Fruit fly (Drosophila melanogaster) whole organism, embryonic: ENCODE results near the gene Utx.
A peak's percentile ranks its signal among the peaks of the same experiment; 100 is the strongest.

ENCODE experiments used
- Atf-2 ChIP-seq: fragments of 200-800 bp; sonication (Bioruptor generic); optimal IDR thresholded peaks from 2 replicates; lab custom pipeline; 2016; ENCODE audit warnings: missing biosample characterization, missing genetic modification characterization
- BEAF-32 ChIP-seq: fragments of 200-800 bp; sonication (Bioruptor generic); optimal IDR thresholded peaks from 3 replicates; lab custom pipeline; 2017; ENCODE audit warnings: missing biosample characterization, missing genetic modification characterization, mild to moderate bottlenecking, moderate library complexity, missing genetic modification reagents
- CG10209 ChIP-seq: fragments of 200-800 bp; sonication (Bioruptor generic); optimal IDR thresholded peaks from 3 replicates; lab custom pipeline; 2017; ENCODE audit warnings: missing biosample characterization, mild to moderate bottlenecking, missing genetic modification characterization, missing genetic modification reagents
- CG11560 ChIP-seq: fragments of 200-800 bp; sonication (Bioruptor generic); IDR thresholded peaks from 3 replicates; pipeline ENCODE4 v1.3.6; 2022; ENCODE audit warnings: missing biosample characterization, missing genetic modification characterization
- CG11696 ChIP-seq: fragments of 200-800 bp; sonication (Bioruptor generic); IDR thresholded peaks from 2 replicates; pipeline ENCODE4 v1.3.6; 2022; ENCODE audit warnings: missing biosample characterization, missing genetic modification characterization
- CG12071 ChIP-seq: fragments of 200-800 bp; sonication (Bioruptor generic); optimal IDR thresholded peaks from 3 replicates; lab custom pipeline; 2018; ENCODE audit warnings: missing biosample characterization, mild to moderate bottlenecking, missing genetic modification characterization
- CG12299 ChIP-seq: fragments of 200-800 bp; sonication (Bioruptor generic); optimal IDR thresholded peaks from 2 replicates; lab custom pipeline; 2018; ENCODE audit warnings: missing biosample characterization, mild to moderate bottlenecking, missing genetic modification characterization
- CG12744 ChIP-seq: fragments of 200-800 bp; sonication (Bioruptor generic); optimal IDR thresholded peaks from 2 replicates; lab custom pipeline; 2016; ENCODE audit warnings: missing biosample characterization, missing genetic modification characterization
- CG13123 ChIP-seq: fragments of 200-800 bp; sonication (Bioruptor generic); optimal IDR thresholded peaks from 2 replicates; lab custom pipeline; 2016; ENCODE audit warnings: missing biosample characterization, missing genetic modification characterization
- CG14441 ChIP-seq: fragments of 200-800 bp; sonication (Bioruptor generic); IDR thresholded peaks from 2 replicates; pipeline ENCODE4 v1.3.6; 2022; ENCODE audit warnings: missing biosample characterization, missing genetic modification characterization
- CG15696 ChIP-seq: fragments of 200-800 bp; sonication (Bioruptor generic); optimal IDR thresholded peaks from 2 replicates; lab custom pipeline; 2019; ENCODE audit warnings: missing biosample characterization, mild to moderate bottlenecking, missing genetic modification characterization, moderate library complexity
- CG17802 ChIP-seq: fragments of 200-800 bp; sonication (Bioruptor generic); optimal IDR thresholded peaks from 2 replicates; lab custom pipeline; 2018; ENCODE audit warnings: missing biosample characterization, mild to moderate bottlenecking, missing genetic modification characterization, moderate library complexity
- CG2116 ChIP-seq: fragments of 200-800 bp; sonication (Bioruptor generic); optimal IDR thresholded peaks from 3 replicates; lab custom pipeline; 2018; ENCODE audit warnings: missing biosample characterization, mild to moderate bottlenecking, missing genetic modification characterization
- CG2678 ChIP-seq: fragments of 200-800 bp; sonication (Bioruptor generic); optimal IDR thresholded peaks from 3 replicates; lab custom pipeline; 2019; ENCODE audit warnings: missing biosample characterization, mild to moderate bottlenecking, missing genetic modification characterization, moderate library complexity
- CG2875 ChIP-seq: fragments of 200-800 bp; sonication (Bioruptor generic); optimal IDR thresholded peaks from 2 replicates; lab custom pipeline; 2017; ENCODE audit warnings: missing biosample characterization, mild to moderate bottlenecking, missing genetic modification characterization, missing genetic modification reagents
- CG3281 ChIP-seq: fragments of 200-800 bp; sonication (Bioruptor generic); optimal IDR thresholded peaks from 3 replicates; lab custom pipeline; 2017; ENCODE audit warnings: missing biosample characterization, mild to moderate bottlenecking, missing genetic modification characterization
- CG3838 ChIP-seq: fragments of 200-800 bp; sonication (Bioruptor generic); optimal IDR thresholded peaks from 3 replicates; lab custom pipeline; 2016; ENCODE audit warnings: missing biosample characterization, missing genetic modification characterization
- CG42726 ChIP-seq: fragments of 200-800 bp; sonication (Bioruptor generic); IDR thresholded peaks from 2 replicates; pipeline ENCODE4 v1.3.6; 2022; ENCODE audit warnings: missing biosample characterization, missing genetic modification characterization; ENCODE audit not compliant: partially characterized antibody
- CG4282 ChIP-seq: fragments of 200-800 bp; sonication (Bioruptor generic); optimal IDR thresholded peaks from 2 replicates; lab custom pipeline; 2016; ENCODE audit warnings: missing biosample characterization, missing genetic modification characterization
- CG4328 ChIP-seq: fragments of 200-800 bp; sonication (Bioruptor generic); optimal IDR thresholded peaks from 3 replicates; lab custom pipeline; 2017; ENCODE audit warnings: missing biosample characterization, missing genetic modification reagents, missing genetic modification characterization
- CG5953 ChIP-seq: fragments of 200-800 bp; sonication (Bioruptor generic); IDR thresholded peaks from 2 replicates; pipeline ENCODE4 v1.3.6; 2022; ENCODE audit warnings: missing biosample characterization, missing genetic modification characterization
- CG6689 ChIP-seq: fragments of 200-800 bp; sonication (Bioruptor generic); IDR thresholded peaks from 2 replicates; pipeline ENCODE4 v1.3.6; 2022; ENCODE audit warnings: missing biosample characterization, missing genetic modification characterization
- CG6854 ChIP-seq: fragments of 200-800 bp; sonication (Bioruptor generic); optimal IDR thresholded peaks from 3 replicates; lab custom pipeline; 2017; ENCODE audit warnings: missing biosample characterization, mild to moderate bottlenecking, missing genetic modification characterization
- CG7271 ChIP-seq: fragments of 200-800 bp; sonication (Bioruptor generic); optimal IDR thresholded peaks from 2 replicates; lab custom pipeline; 2018; ENCODE audit warnings: missing biosample characterization, mild to moderate bottlenecking, missing genetic modification characterization, moderate library complexity
- CG8359 ChIP-seq: fragments of 200-800 bp; sonication (Bioruptor generic); optimal IDR thresholded peaks from 2 replicates; lab custom pipeline; 2017; ENCODE audit warnings: missing biosample characterization, mild to moderate bottlenecking, missing genetic modification characterization, borderline replicate concordance
- CG8478 ChIP-seq: fragments of >200 bp; optimal IDR thresholded peaks from 2 replicates; lab custom pipeline; 2018
- Camta ChIP-seq: fragments of 200-800 bp; sonication (Bioruptor generic); optimal IDR thresholded peaks from 2 replicates; lab custom pipeline; 2016; ENCODE audit warnings: missing biosample characterization, missing genetic modification characterization
- CoRest ChIP-seq: fragments of 200-800 bp; sonication (Bioruptor generic); optimal IDR thresholded peaks from 3 replicates; lab custom pipeline; 2018; ENCODE audit warnings: missing biosample characterization, mild to moderate bottlenecking, missing genetic modification characterization, moderate library complexity
- Dll ChIP-seq: fragments of 200-800 bp; sonication (Bioruptor generic); IDR thresholded peaks from 4 replicates; pipeline ENCODE4 v1.3.6; 2022; ENCODE audit warnings: missing biosample characterization, missing genetic modification characterization; ENCODE audit not compliant: partially characterized antibody
- Fer3 ChIP-seq: fragments of 200-800 bp; sonication (Bioruptor generic); optimal IDR thresholded peaks from 2 replicates; lab custom pipeline; 2018; ENCODE audit warnings: missing biosample characterization, mild to moderate bottlenecking, missing genetic modification characterization, moderate library complexity
- MESR4 ChIP-seq: fragments of 200-800 bp; sonication (Bioruptor generic); optimal IDR thresholded peaks from 2 replicates; lab custom pipeline; 2018; ENCODE audit warnings: missing biosample characterization, mild to moderate bottlenecking, missing genetic modification characterization, moderate library complexity
- Mes4 ChIP-seq: fragments of 200-800 bp; sonication (Bioruptor generic); optimal IDR thresholded peaks from 2 replicates; lab custom pipeline; 2016; ENCODE audit warnings: missing biosample characterization, missing genetic modification characterization
- NfI ChIP-seq: fragments of 200-800 bp; sonication (Bioruptor generic); optimal IDR thresholded peaks from 3 replicates; lab custom pipeline; 2018; ENCODE audit warnings: missing biosample characterization, mild to moderate bottlenecking, missing genetic modification characterization, moderate library complexity
- Side ChIP-seq: fragments of 200-800 bp; sonication (Bioruptor generic); optimal IDR thresholded peaks from 2 replicates; lab custom pipeline; 2016; ENCODE audit warnings: missing biosample characterization, missing genetic modification characterization
- ase ChIP-seq: fragments of 200-800 bp; sonication (Bioruptor generic); IDR thresholded peaks from 3 replicates; pipeline ENCODE4 v1.3.6; 2022; ENCODE audit warnings: missing biosample characterization, missing genetic modification characterization
- ato ChIP-seq: fragments of 200-800 bp; sonication (Bioruptor generic); IDR thresholded peaks from 2 replicates; pipeline ENCODE4 v1.3.6; 2022; ENCODE audit warnings: missing biosample characterization, missing genetic modification characterization; ENCODE audit not compliant: partially characterized antibody
- az2 ChIP-seq: fragments of 200-800 bp; sonication (Bioruptor generic); optimal IDR thresholded peaks from 3 replicates; lab custom pipeline; 2016; ENCODE audit warnings: missing biosample characterization, missing genetic modification characterization
- bigmax ChIP-seq: fragments of 200-800 bp; sonication (Bioruptor generic); optimal IDR thresholded peaks from 2 replicates; lab custom pipeline; 2018; ENCODE audit warnings: missing biosample characterization, mild to moderate bottlenecking, missing genetic modification characterization
- bowl ChIP-seq: fragments of 200-800 bp; sonication (Bioruptor generic); IDR thresholded peaks from 2 replicates; pipeline ENCODE4 v1.3.6; 2022; ENCODE audit warnings: missing biosample characterization, missing genetic modification characterization
- dimm ChIP-seq: fragments of 200-800 bp; sonication (Bioruptor generic); IDR thresholded peaks from 2 replicates; pipeline ENCODE4 v1.3.6; 2022; ENCODE audit warnings: missing biosample characterization, missing genetic modification characterization
- disco-r ChIP-seq: fragments of 200-800 bp; sonication (Bioruptor generic); optimal IDR thresholded peaks from 2 replicates; lab custom pipeline; 2016; ENCODE audit warnings: missing biosample characterization, missing genetic modification characterization
- dmrt11E ChIP-seq: fragments of 200-800 bp; sonication (Bioruptor generic); optimal IDR thresholded peaks from 3 replicates; lab custom pipeline; 2018; ENCODE audit warnings: missing biosample characterization, mild to moderate bottlenecking, missing genetic modification characterization, moderate library complexity
- gce ChIP-seq: fragments of 200-800 bp; sonication (Bioruptor generic); IDR thresholded peaks from 3 replicates; pipeline ENCODE4 v1.3.6; 2022; ENCODE audit warnings: missing biosample characterization, missing genetic modification characterization
- ind ChIP-seq: fragments of 200-800 bp; sonication (Bioruptor generic); optimal IDR thresholded peaks from 3 replicates; lab custom pipeline; 2016; ENCODE audit warnings: missing biosample characterization, missing genetic modification characterization
- kah ChIP-seq: fragments of 200-800 bp; sonication (Bioruptor generic); optimal IDR thresholded peaks from 2 replicates; lab custom pipeline; 2018; ENCODE audit warnings: missing biosample characterization, mild to moderate bottlenecking, missing genetic modification characterization
- ken ChIP-seq: fragments of 200-800 bp; sonication (Bioruptor generic); IDR thresholded peaks from 3 replicates; pipeline ENCODE4 v1.3.6; 2022; ENCODE audit warnings: missing biosample characterization, missing genetic modification characterization
- lilli ChIP-seq: fragments of 200-800 bp; sonication (Bioruptor generic); optimal IDR thresholded peaks from 3 replicates; lab custom pipeline; 2016; ENCODE audit warnings: missing biosample characterization, missing genetic modification characterization
- org-1 ChIP-seq: fragments of 200-800 bp; sonication (Bioruptor generic); optimal IDR thresholded peaks from 2 replicates; lab custom pipeline; 2017; ENCODE audit warnings: missing biosample characterization, missing genetic modification characterization
- otp ChIP-seq: fragments of 200-800 bp; sonication (Bioruptor generic); IDR thresholded peaks from 3 replicates; pipeline ENCODE4, ENCODE4 v1.3.6; 2022; ENCODE audit warnings: missing biosample characterization, missing genetic modification characterization
- sens ChIP-seq: fragments of 200-800 bp; sonication (Bioruptor generic); peaks from one replicate; lab custom pipeline; 2016; ENCODE audit warnings: missing biosample characterization, missing genetic modification characterization
- stwl ChIP-seq: fragments of 200-800 bp; sonication (Bioruptor generic); optimal IDR thresholded peaks from 3 replicates; lab custom pipeline; 2018; ENCODE audit warnings: missing biosample characterization, mild to moderate bottlenecking, missing genetic modification characterization, moderate library complexity
- tll ChIP-seq, 2 experiments: fragments of 200-800 bp in 1 of 2; fragments of >200 bp in 1 of 2; sonication (Bioruptor generic) in 1 of 2; optimal IDR thresholded peaks; 2 replicates each; lab custom pipeline; 2017 to 2019; ENCODE audit warnings: missing biosample characterization in 2 of 2, missing genetic modification characterization in 2 of 2, mild to moderate bottlenecking in 1 of 2, moderate library complexity in 1 of 2

The Utx gene

dm6 chr2L:10251592-10251991 is 27.0 kb downstream of the Utx start, which contains the start of gene Ror (continued):
- TF ChIP-seq ato (no peak), CG8359 (GFP tag; lab: Kevin White, UChicago) (no peak), Side (GFP tag; lab: Kevin White, UChicago) (no peak), disco-r (no peak), Mes4 (GFP tag; lab: Kevin White, UChicago) (no peak), CG14441 (GFP tag; lab: Robert Waterston, UW) (no peak), ase (GFP tag; lab: Robert Waterston, UW) (no peak), CG12299 (tag; lab: Kevin White, UChicago) (no peak), CG7271 (tag; lab: Kevin White, UChicago) (no peak), CG13123 (GFP tag; lab: Kevin White, UChicago) (no peak), CG12744 (GFP tag; lab: Kevin White, UChicago) (no peak), CG5953 (GFP tag; lab: Robert Waterston, UW) (no peak), Dll (0 out of 4 replicates have a peak, but pooled peaks have one; percentile 12), CoRest (tag; lab: Kevin White, UChicago) (no peak), stwl (tag; lab: Kevin White, UChicago) (peak; percentile 1), CG8478 (lab: Kevin White, UChicago) (no peak), dimm (GFP tag; lab: Robert Waterston, UW) (no peak), CG6854 (GFP tag; lab: Kevin White, UChicago) (no peak), CG2116 (GFP tag; lab: Kevin White, UChicago) (peak; percentile 71), Camta (GFP tag; lab: Kevin White, UChicago) (no peak), MESR4 (GFP tag; lab: Kevin White, UChicago) (peak; percentile 7), lilli (GFP tag; lab: Kevin White, UChicago) (no peak), Atf-2 (GFP tag; lab: Kevin White, UChicago) (no peak), CG2678 (tag; lab: Kevin White, UChicago) (no peak), BEAF-32 (GFP tag; lab: Kevin White, UChicago) (peak; percentile 50), tll (GFP tag; optimal IDR thresholded peaks at IDR 0.05; lab: Kevin White, UChicago) (no peak), NfI (no peak), Fer3 (no peak), org-1 (no peak), ken (GFP tag; lab: Robert Waterston, UW) (no peak), CG4328 (GFP tag; lab: Kevin White, UChicago) (no peak)

DNA sequence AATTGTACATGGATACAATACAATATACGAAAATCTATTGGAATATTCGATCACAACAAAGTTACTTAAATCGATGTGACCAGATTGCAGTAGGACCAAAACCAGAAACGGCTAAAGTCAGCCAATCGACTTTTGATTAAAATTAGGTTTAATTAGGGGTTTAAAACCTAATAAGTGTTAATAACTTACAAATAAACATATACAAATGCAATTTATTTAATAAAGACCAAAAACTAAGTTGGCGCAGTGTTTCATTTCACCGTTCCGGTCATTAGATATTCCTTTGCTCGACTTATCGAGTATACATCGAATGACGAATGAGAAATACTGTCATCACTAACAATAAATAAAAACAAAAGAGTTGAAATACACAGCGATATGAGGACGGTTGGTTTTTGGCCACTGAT is 28.2 kb downstream of the Utx start, which contains the start of the genes bsk and CG31717:
TSS of gene bsk (minus strand) at position 61 of the 407 bp plus-strand sequence.
TSS of gene CG31717 (plus strand) at position 297 of the 407 bp plus-strand sequence.
- TF ChIP-seq CG7271 (tag; lab: Kevin White, UChicago), result peak; percentile 14
- TF ChIP-seq bowl (GFP tag; lab: Robert Waterston, UW), result no peak
- TF ChIP-seq kah (GFP tag; lab: Kevin White, UChicago), result no peak
- TF ChIP-seq CG15696 (tag; lab: Kevin White, UChicago), result no peak
- TF ChIP-seq CG3838, result no peak
- no peak for TF ChIP-seq ind
- no peak for TF ChIP-seq otp
- no peak for TF ChIP-seq az2
- peak; percentile 68 for TF ChIP-seq sens (GFP tag; lab: Kevin White, UChicago)
- no peak for TF ChIP-seq CG11696 (GFP tag; lab: Robert Waterston, UW)
- TF ChIP-seq CG2875 (GFP tag; lab: Kevin White, UChicago), result no peak
- no peak for TF ChIP-seq CG4282 (GFP tag; lab: Kevin White, UChicago)
- no peak for TF ChIP-seq bigmax
- TF ChIP-seq CG3281, result no peak
- no peak for TF ChIP-seq CG6689 (GFP tag; lab: Robert Waterston, UW)
- no peak for TF ChIP-seq CG14441 (GFP tag; lab: Robert Waterston, UW)
- TF ChIP-seq CG12071 (GFP tag; lab: Kevin White, UChicago), result no peak
- TF ChIP-seq CG8478 (lab: Kevin White, UChicago), result no peak
- TF ChIP-seq CG10209, result no peak
- no peak for TF ChIP-seq CG42726
- TF ChIP-seq gce, result no peak
- TF ChIP-seq dmrt11E, result no peak
- peak; percentile 99 for TF ChIP-seq CG11560
- no peak for TF ChIP-seq CG17802
